Worm (Caenorhabditis elegans) whole organism, late embryonic: ENCODE measurements around the gene F58H1.2.

Source experiments
- K02D7.2 ChIP-seq: sonication (generic microtip); optimal IDR thresholded peaks from 2 replicates; lab custom pipeline; 2017; ENCODE audit warnings: mild to moderate bottlenecking, missing genetic modification characterization, missing compliant biosample characterization
- ceh-14 ChIP-seq: sonication (generic microtip); optimal IDR thresholded peaks from 2 replicates; lab custom pipeline; 2016; ENCODE audit warnings: missing genotype, missing genetic modification characterization, missing compliant biosample characterization
- ceh-2 ChIP-seq: sonication (generic microtip); optimal IDR thresholded peaks from 2 replicates; lab custom pipeline; 2016; ENCODE audit warnings: missing genotype, missing genetic modification characterization, missing compliant biosample characterization
- ets-4 ChIP-seq: sonication (generic microtip); optimal IDR thresholded peaks from 2 replicates; lab custom pipeline; 2016; ENCODE audit warnings: missing genetic modification characterization, missing compliant biosample characterization
- fkh-6 ChIP-seq: sonication (generic microtip); optimal IDR thresholded peaks from 2 replicates; lab custom pipeline; 2016; ENCODE audit warnings: missing genetic modification characterization, missing compliant biosample characterization
- hlh-13 ChIP-seq: fragments of 200-800 bp; sonication (Bioruptor generic); optimal IDR thresholded peaks from 2 replicates; lab custom pipeline; 2018; ENCODE audit warnings: mild to moderate bottlenecking, missing genetic modification characterization, missing compliant biosample characterization
- madf-2 ChIP-seq: sonication (generic microtip); optimal IDR thresholded peaks from 2 replicates; lab custom pipeline; 2017; ENCODE audit warnings: missing genetic modification characterization, missing compliant biosample characterization
- odd-2 ChIP-seq: sonication (generic microtip); optimal IDR thresholded peaks from 2 replicates; lab custom pipeline; 2017; ENCODE audit warnings: antibody characterized with exemption, mild to moderate bottlenecking, missing genetic modification characterization, missing compliant biosample characterization
- pat-9 ChIP-seq: fragments of 200-800 bp; sonication (Bioruptor generic); optimal IDR thresholded peaks from 2 replicates; lab custom pipeline; 2018; ENCODE audit warnings: mild to moderate bottlenecking, missing genetic modification characterization, moderate library complexity, missing compliant biosample characterization
- unc-86 ChIP-seq: sonication (generic microtip); optimal IDR thresholded peaks from 2 replicates; lab custom pipeline; 2016; ENCODE audit warnings: missing genetic modification characterization, missing compliant biosample characterization
- zip-5 ChIP-seq: sonication (generic microtip); optimal IDR thresholded peaks from 2 replicates; lab custom pipeline; 2016; ENCODE audit warnings: missing genetic modification characterization, missing compliant biosample characterization

The F58H1.2 gene

DNA sequence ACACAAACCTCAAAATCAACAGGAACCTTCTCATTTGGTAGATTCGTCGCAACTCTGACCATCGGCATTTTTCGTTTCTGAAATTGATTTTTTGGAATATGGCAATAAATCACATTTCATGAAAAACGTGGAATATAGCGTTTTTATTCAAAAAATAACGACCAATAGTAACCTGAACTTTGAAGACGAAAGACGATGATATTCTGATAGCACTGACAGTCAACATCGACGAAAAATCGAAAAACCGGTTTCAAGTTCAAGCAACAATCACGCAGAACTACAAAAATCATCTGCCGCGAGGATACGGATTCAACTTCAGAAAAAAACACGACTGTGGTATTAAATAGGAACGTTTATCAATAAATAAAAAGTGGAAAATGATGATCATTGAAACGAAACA is 49.3 kb downstream of the F58H1.2 start, which contains the start of gene mif-2:
Gene mif-2 (minus strand): TSS at position 281 of the 400 bp plus-strand sequence.
- TF ChIP-seq ceh-2, result no peak
- no peak for TF ChIP-seq madf-2 (tag; lab: Kevin White, UChicago)
- TF ChIP-seq fkh-6 (tag; lab: Kevin White, UChicago), result no peak
- no peak for TF ChIP-seq odd-2 (tag; lab: Kevin White, UChicago)
- no peak for TF ChIP-seq zip-5 (tag; lab: Kevin White, UChicago)
- TF ChIP-seq ceh-14 (tag; lab: Kevin White, UChicago), result no peak
- no peak for TF ChIP-seq unc-86 (tag; lab: Kevin White, UChicago)
- no peak for TF ChIP-seq ets-4 (tag; lab: Kevin White, UChicago)
- no peak for TF ChIP-seq K02D7.2 (tag; lab: Kevin White, UChicago)
- TF ChIP-seq pat-9 (tag; lab: Kevin White, UChicago), result no peak
- TF ChIP-seq hlh-13, result no peak
